Worm (Caenorhabditis elegans) whole organism, early embryonic: Measurements from ENCODE around the gene C53A3.3.

Source experiments
- B0310.2 ChIP-seq: sonication (generic microtip); optimal IDR thresholded peaks from 2 replicates; lab custom pipeline; 2016; ENCODE audit warnings: mild to moderate bottlenecking, missing genetic modification characterization, missing compliant biosample characterization
- F13C5.2 ChIP-seq: sonication (generic microtip); optimal IDR thresholded peaks from 2 replicates; lab custom pipeline; 2017; ENCODE audit warnings: mild to moderate bottlenecking, missing genetic modification characterization, inconsistent platforms, missing compliant biosample characterization
- aly-1 ChIP-seq: sonication (generic microtip); optimal IDR thresholded peaks from 2 replicates; lab custom pipeline; 2016; ENCODE audit warnings: missing genetic modification characterization, missing compliant biosample characterization
- ama-1 ChIP-seq: fragments of 150-350 bp; optimal IDR thresholded peaks from 2 replicates; lab custom pipeline; 2014
- ceh-13 ChIP-seq: fragments of 200-800 bp; sonication (Bioruptor generic); optimal IDR thresholded peaks from 2 replicates; lab custom pipeline; 2018; ENCODE audit warnings: mild to moderate bottlenecking, missing genetic modification characterization, missing compliant biosample characterization
- ceh-36 ChIP-seq: sonication (generic microtip); optimal IDR thresholded peaks from 2 replicates; lab custom pipeline; 2016; ENCODE audit warnings: missing genetic modification characterization, inconsistent platforms, missing compliant biosample characterization
- ets-7 ChIP-seq: sonication (generic microtip); optimal IDR thresholded peaks from 2 replicates; lab custom pipeline; 2016; ENCODE audit warnings: missing genotype, missing genetic modification characterization, missing compliant biosample characterization
- flt-1 ChIP-seq: fragments of 200-800 bp; sonication (Bioruptor generic); IDR thresholded peaks from 2 replicates; pipeline ENCODE4 v1.3.6; 2022; ENCODE audit warnings: missing genetic modification characterization, missing compliant biosample characterization
- hmbx-1 ChIP-seq: sonication (generic microtip); optimal IDR thresholded peaks from 2 replicates; lab custom pipeline; 2016; ENCODE audit warnings: mild to moderate bottlenecking, missing genetic modification characterization, missing compliant biosample characterization
- hmg-4 ChIP-seq: fragments of 200-800 bp; sonication (Bioruptor generic); optimal IDR thresholded peaks from 2 replicates; lab custom pipeline; 2018; ENCODE audit warnings: mild to moderate bottlenecking, missing genetic modification characterization, missing compliant biosample characterization
- hnd-1 ChIP-seq: sonication (generic microtip); optimal IDR thresholded peaks from 2 replicates; lab custom pipeline; 2016; ENCODE audit warnings: missing genetic modification characterization, missing compliant biosample characterization
- pes-1 ChIP-seq: fragments of 200-800 bp; sonication (Bioruptor generic); IDR thresholded peaks from 2 replicates; pipeline ENCODE4 v1.3.6; 2022; ENCODE audit warnings: missing genetic modification reagents, missing genetic modification characterization, missing compliant biosample characterization
- scrt-1 ChIP-seq: fragments of 200-800 bp; sonication (Bioruptor generic); IDR thresholded peaks from 2 replicates; pipeline ENCODE4 v1.3.6; 2022; ENCODE audit warnings: missing genetic modification characterization, missing compliant biosample characterization
- sea-1 ChIP-seq: fragments of 200-800 bp; sonication (Bioruptor generic); conservative IDR thresholded peaks from 2 replicates; pipeline ENCODE4 v1.3.6; 2022; ENCODE audit warnings: missing genetic modification characterization, missing compliant biosample characterization
- tbx-11 ChIP-seq: fragments of 200-800 bp; sonication (Bioruptor generic); IDR thresholded peaks from 2 replicates; pipeline ENCODE4 v1.3.6; 2022; ENCODE audit warnings: missing genetic modification characterization, missing compliant biosample characterization
- tbx-37 ChIP-seq: fragments of 200-800 bp; sonication (Bioruptor generic); conservative IDR thresholded peaks from 2 replicates; pipeline ENCODE4 v1.3.6; 2022; ENCODE audit warnings: missing genetic modification reagents, missing genetic modification characterization, missing compliant biosample characterization
- tra-4 ChIP-seq: sonication (generic microtip); optimal IDR thresholded peaks from 2 replicates; lab custom pipeline; 2017; ENCODE audit warnings: missing genetic modification characterization, missing compliant biosample characterization

The C53A3.3 gene

ce11 chrV:5756193-5756592 is at the start of gene C53A3.3:
C53A3.3 (plus strand) TSS chrV:5756493.
- TF ChIP-seq ets-7 (tag; lab: Kevin White, UChicago) = no peak
- no peak for TF ChIP-seq pes-1 (GFP tag; lab: Robert Waterston, UW)
- TF ChIP-seq hmbx-1 (tag; lab: Kevin White, UChicago) = no peak
- TF ChIP-seq aly-1 (tag; lab: Kevin White, UChicago) = no peak

ce11 chrV:5708331-5708730 is 48.0 kb upstream of the C53A3.3 start:
- TF ChIP-seq B0310.2 (no peak), hmbx-1 (tag; lab: Kevin White, UChicago) (no peak), hnd-1 (tag; lab: Kevin White, UChicago) (no peak), tbx-11 (no peak), hmg-4 (GFP tag; lab: Kevin White, UChicago) (no peak), tbx-37 (GFP tag; lab: Robert Waterston, UW) (no peak), F13C5.2 (tag; lab: Kevin White, UChicago) (no peak), ceh-36 (tag; lab: Kevin White, UChicago) (no peak), flt-1 (GFP tag; lab: Robert Waterston, UW) (no peak), aly-1 (tag; lab: Kevin White, UChicago) (no peak), scrt-1 (no peak), sea-1 (no peak), ets-7 (tag; lab: Kevin White, UChicago) (no peak), pes-1 (GFP tag; lab: Robert Waterston, UW) (no peak), tra-4 (tag; lab: Kevin White, UChicago) (no peak)

ce11 chrV:5712189-5712588 is 44.1 kb upstream of the C53A3.3 start:
- TF ChIP-seq tra-4 (tag; lab: Kevin White, UChicago) = no peak
- no peak for TF ChIP-seq hmg-4 (GFP tag; lab: Kevin White, UChicago)
- TF ChIP-seq ceh-36 (tag; lab: Kevin White, UChicago) = no peak
- no peak for TF ChIP-seq B0310.2
- no peak for TF ChIP-seq ceh-13 (GFP tag; lab: Kevin White, UChicago)
- TF ChIP-seq hnd-1 (tag; lab: Kevin White, UChicago) = no peak
- no peak for TF ChIP-seq sea-1
- no peak for TF ChIP-seq pes-1 (GFP tag; lab: Robert Waterston, UW)

ce11 chrV:5712652-5713051 is 43.6 kb upstream of the C53A3.3 start, which contains the start of gene gcst-1:
gcst-1 (plus strand) TSS chrV:5712928.
- TF ChIP-seq B0310.2 (no peak), scrt-1 (no peak), hmg-4 (GFP tag; lab: Kevin White, UChicago) (no peak), hmbx-1 (tag; lab: Kevin White, UChicago) (no peak), tbx-11 (no peak)

- TF ChIP-seq ama-1 (lab: Kevin White, UChicago) (no peak), hmbx-1 (tag; lab: Kevin White, UChicago) (no peak), sea-1 (no peak), flt-1 (GFP tag; lab: Robert Waterston, UW) (no peak), ceh-36 (tag; lab: Kevin White, UChicago) (no peak), ets-7 (tag; lab: Kevin White, UChicago) (no peak), ceh-13 (GFP tag; lab: Kevin White, UChicago) (no peak), hnd-1 (tag; lab: Kevin White, UChicago) (no peak), tbx-11 (no peak), scrt-1 (no peak), pes-1 (GFP tag; lab: Robert Waterston, UW) (no peak), hmg-4 (GFP tag; lab: Kevin White, UChicago) (no peak), F13C5.2 (tag; lab: Kevin White, UChicago) (no peak), aly-1 (tag; lab: Kevin White, UChicago) (no peak), tra-4 (tag; lab: Kevin White, UChicago) (no peak), tbx-37 (GFP tag; lab: Robert Waterston, UW) (no peak)
These were observed 42.8 kb upstream of the C53A3.3 start for ce11 chrV:5713510-5713909.

ce11 chrV:5716508-5716907 is 39.8 kb upstream of the C53A3.3 start, which contains the start of gene K09H11.9:
K09H11.9 (minus strand) TSS chrV:5716608.
- TF ChIP-seq flt-1 (GFP tag; lab: Robert Waterston, UW) (no peak), B0310.2 (no peak), scrt-1 (no peak), hmg-4 (GFP tag; lab: Kevin White, UChicago) (no peak), F13C5.2 (tag; lab: Kevin White, UChicago) (no peak), hmbx-1 (tag; lab: Kevin White, UChicago) (no peak), hnd-1 (tag; lab: Kevin White, UChicago) (no peak), ceh-13 (GFP tag; lab: Kevin White, UChicago) (no peak), tra-4 (tag; lab: Kevin White, UChicago) (no peak), ets-7 (tag; lab: Kevin White, UChicago) (no peak), pes-1 (GFP tag; lab: Robert Waterston, UW) (no peak), tbx-37 (GFP tag; lab: Robert Waterston, UW) (no peak), ama-1 (lab: Kevin White, UChicago) (no peak), aly-1 (tag; lab: Kevin White, UChicago) (no peak), sea-1 (no peak), tbx-11 (no peak), ceh-36 (tag; lab: Kevin White, UChicago) (no peak)

ce11 chrV:5717237-5717935 is 38.9 kb upstream of the C53A3.3 start, which contains the start of gene rga-3:
rga-3 (plus strand) TSS chrV:5717885.
- TF ChIP-seq hnd-1 (tag; lab: Kevin White, UChicago) (no peak), ceh-36 (tag; lab: Kevin White, UChicago) (no peak), ceh-13 (GFP tag; lab: Kevin White, UChicago) (no peak), hmbx-1 (tag; lab: Kevin White, UChicago) (no peak), F13C5.2 (tag; lab: Kevin White, UChicago) (no peak), tra-4 (tag; lab: Kevin White, UChicago) (no peak), tbx-37 (GFP tag; lab: Robert Waterston, UW) (no peak), flt-1 (GFP tag; lab: Robert Waterston, UW) (no peak), aly-1 (tag; lab: Kevin White, UChicago) (no peak), B0310.2 (no peak), pes-1 (GFP tag; lab: Robert Waterston, UW) (no peak), ets-7 (tag; lab: Kevin White, UChicago) (no peak), ama-1 (lab: Kevin White, UChicago) (no peak), sea-1 (no peak)
